Worm (Caenorhabditis elegans) whole organism, L3 larva: ENCODE results near the gene ZK697.1.

ENCODE experiments used
- lin-39 ChIP-seq: fragments of 150-350 bp; optimal IDR thresholded peaks from 2 replicates; lab custom pipeline; 2018; ENCODE audit warnings: missing biosample characterization, missing genetic modification reagents, missing genetic modification characterization
- unc-62 ChIP-seq: fragments of 150-350 bp; sonication (generic microtip); optimal IDR thresholded peaks from 4 replicates; lab custom pipeline; 2014; ENCODE audit warnings: missing biosample characterization, missing genetic modification reagents, missing genetic modification characterization

DNA sequence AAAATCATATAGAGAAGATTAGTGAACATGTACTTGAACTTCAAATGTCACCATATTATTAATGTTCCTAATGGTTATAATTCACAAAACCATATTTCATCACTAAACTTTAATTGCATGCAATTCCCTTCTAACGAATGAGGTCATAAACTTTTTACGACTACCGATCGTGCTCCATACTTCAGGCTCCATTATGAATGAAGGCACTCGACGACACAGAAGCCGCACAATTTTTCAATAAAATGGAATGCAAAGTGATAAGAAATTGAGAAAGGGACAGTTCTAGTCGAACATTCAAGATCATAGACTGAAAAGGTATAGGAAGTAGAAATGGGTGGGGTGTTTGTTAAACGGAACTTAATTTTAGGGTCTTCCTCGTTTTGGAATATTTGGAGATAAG, 3.5 kb downstream of the ZK697.1 start:
- TF ChIP-seq unc-62 (GFP tag; lab: Kevin White, UChicago) (no peak), lin-39 (tag; lab: Kevin White, UChicago) (no peak)
